Worm (Caenorhabditis elegans) whole organism, L4 larva: Measurements from ENCODE around the gene ztf-8.
A peak's percentile ranks its signal among the peaks of the same experiment; 100 is the strongest.

ENCODE experiments used
- D1046.2 ChIP-seq: fragments of 200-800 bp; sonication (Bioruptor generic); IDR thresholded peaks from 2 replicates; pipeline ENCODE4 v1.3.6; 2022; ENCODE audit warnings: missing genetic modification characterization, missing compliant biosample characterization
- R02D3.7 ChIP-seq: fragments of 150-350 bp; sonication (generic microtip); optimal IDR thresholded peaks from 3 replicates; lab custom pipeline; 2014; ENCODE audit warnings: missing biosample characterization, missing genetic modification characterization
- Y48G9A.11 ChIP-seq: fragments of 200-800 bp; sonication (Bioruptor generic); IDR thresholded peaks from 2 replicates; pipeline ENCODE4 v1.3.6; 2022; ENCODE audit warnings: missing genetic modification reagents, missing genetic modification characterization, missing compliant biosample characterization
- Y5F2A.4 ChIP-seq: fragments of 200-800 bp; sonication (Bioruptor generic); optimal IDR thresholded peaks from 2 replicates; lab custom pipeline; 2018; ENCODE audit warnings: mild to moderate bottlenecking, missing genetic modification characterization, missing compliant biosample characterization
- ZK337.2 ChIP-seq: fragments of 200-800 bp; sonication (Bioruptor generic); IDR thresholded peaks from 2 replicates; pipeline ENCODE4 v1.3.6; 2022; ENCODE audit warnings: missing genetic modification reagents, missing genetic modification characterization, missing compliant biosample characterization
- ZK546.5 ChIP-seq, 2 experiments: sonication (generic microtip); optimal IDR thresholded peaks; 2 replicates each; lab custom pipeline; 2017; ENCODE audit warnings: missing biosample characterization in 2 of 2, missing genetic modification characterization in 2 of 2
- aha-1 ChIP-seq: fragments of 150-350 bp; peaks from one replicate; lab custom pipeline; 2014; ENCODE audit warnings: missing biosample characterization, missing genetic modification characterization
- arid-1 ChIP-seq: fragments of 200-800 bp; sonication (Bioruptor generic); conservative IDR thresholded peaks from 2 replicates; pipeline ENCODE4 v1.3.6; 2022; ENCODE audit warnings: missing genetic modification reagents, missing genetic modification characterization, missing compliant biosample characterization
- attf-4 ChIP-seq: sonication (generic microtip); optimal IDR thresholded peaks from 3 replicates; lab custom pipeline; 2017; ENCODE audit warnings: missing biosample characterization, missing genetic modification characterization
- ceh-20 ChIP-seq: fragments of 200-800 bp; sonication (Bioruptor generic); IDR thresholded peaks from 2 replicates; pipeline ENCODE4 v1.3.6; 2022; ENCODE audit warnings: missing genetic modification reagents, missing genetic modification characterization, missing compliant biosample characterization
- ceh-44 ChIP-seq: fragments of 200-800 bp; sonication (Bioruptor generic); IDR thresholded peaks from 2 replicates; pipeline ENCODE4 v1.3.6; 2022; ENCODE audit warnings: missing genetic modification reagents, missing genetic modification characterization, missing compliant biosample characterization
- ceh-62 ChIP-seq: sonication (generic microtip); optimal IDR thresholded peaks from 2 replicates; lab custom pipeline; 2017; ENCODE audit warnings: missing biosample characterization, missing genetic modification characterization
- ces-1 ChIP-seq: fragments of 150-350 bp; sonication (generic microtip); optimal IDR thresholded peaks from 4 replicates; lab custom pipeline; 2014; ENCODE audit warnings: missing biosample characterization, missing genetic modification reagents, missing genetic modification characterization
- ctbp-1 ChIP-seq: fragments of 200-800 bp; sonication (Bioruptor generic); IDR thresholded peaks from 2 replicates; pipeline ENCODE4 v1.3.6; 2022; ENCODE audit warnings: missing genetic modification reagents, missing genetic modification characterization, missing compliant biosample characterization
- daf-12 ChIP-seq: fragments of 150-350 bp; optimal IDR thresholded peaks from 2 replicates; lab custom pipeline; 2014; ENCODE audit warnings: missing biosample characterization, missing genetic modification reagents, missing genetic modification characterization
- dmd-6 ChIP-seq: fragments of 200-800 bp; sonication (Bioruptor generic); IDR thresholded peaks from 2 replicates; pipeline ENCODE4 v1.3.6; 2022; ENCODE audit warnings: missing genetic modification reagents, missing genetic modification characterization, missing compliant biosample characterization
- dmd-8 ChIP-seq: fragments of 200-800 bp; sonication (Bioruptor generic); IDR thresholded peaks from 2 replicates; pipeline ENCODE4 v1.3.6; 2022; ENCODE audit warnings: missing genetic modification characterization, missing compliant biosample characterization
- dve-1 ChIP-seq: sonication (generic microtip); optimal IDR thresholded peaks from 2 replicates; lab custom pipeline; 2017; ENCODE audit warnings: antibody characterized with exemption, mild to moderate bottlenecking, missing genetic modification characterization, missing compliant biosample characterization; ENCODE audit not compliant: insufficient read depth
- egl-43 ChIP-seq: fragments of 200-800 bp; sonication (Bioruptor generic); IDR thresholded peaks from 2 replicates; pipeline ENCODE4 v1.3.6; 2022; ENCODE audit warnings: missing genetic modification reagents, missing genetic modification characterization, missing compliant biosample characterization
- hlh-11 ChIP-seq: fragments of 200-800 bp; sonication (Bioruptor generic); optimal IDR thresholded peaks from 2 replicates; lab custom pipeline; 2018; ENCODE audit warnings: mild to moderate bottlenecking, missing genetic modification characterization, missing compliant biosample characterization
- lin-1 ChIP-seq: fragments of 200-800 bp; sonication (Bioruptor generic); IDR thresholded peaks from 2 replicates; pipeline ENCODE4 v1.3.6; 2022; ENCODE audit warnings: missing genetic modification reagents, missing genetic modification characterization, missing compliant biosample characterization
- lin-13 ChIP-seq: fragments of 150-350 bp; optimal IDR thresholded peaks from 2 replicates; lab custom pipeline; 2014; ENCODE audit warnings: missing biosample characterization, missing genetic modification reagents, missing genetic modification characterization
- lin-39 ChIP-seq: fragments of 150-350 bp; optimal IDR thresholded peaks from 2 replicates; lab custom pipeline; 2014; ENCODE audit warnings: missing biosample characterization, missing genetic modification reagents, missing genetic modification characterization
- lir-3 ChIP-seq: sonication (generic microtip); optimal IDR thresholded peaks from 2 replicates; lab custom pipeline; 2016; ENCODE audit warnings: mild to moderate bottlenecking, missing genetic modification characterization, missing compliant biosample characterization
- lsy-2 ChIP-seq, 2 experiments: fragments of 150-350 bp in 1 of 2; sonication (generic microtip) in 1 of 2; optimal IDR thresholded peaks; 2 replicates each; lab custom pipeline; 2014 to 2017; ENCODE audit warnings: missing biosample characterization in 2 of 2, missing genetic modification characterization in 2 of 2
- madf-5 ChIP-seq, 2 experiments: fragments of 200-800 bp; sonication (Bioruptor generic); IDR thresholded peaks; 2 replicates each; pipeline ENCODE4 v1.3.6; 2022; ENCODE audit warnings: missing compliant biosample characterization in 2 of 2, missing genetic modification characterization in 2 of 2
- nhr-111 ChIP-seq: fragments of 200-800 bp; sonication (Bioruptor generic); optimal IDR thresholded peaks from 2 replicates; lab custom pipeline; 2018; ENCODE audit warnings: mild to moderate bottlenecking, missing genetic modification characterization, missing compliant biosample characterization
- nhr-237 ChIP-seq: sonication (generic microtip); optimal IDR thresholded peaks from 2 replicates; lab custom pipeline; 2017; ENCODE audit warnings: missing biosample characterization, missing genetic modification characterization
- nhr-25 ChIP-seq: sonication (generic microtip); optimal IDR thresholded peaks from 2 replicates; lab custom pipeline; 2017; ENCODE audit warnings: missing genetic modification characterization, mild to moderate bottlenecking, missing compliant biosample characterization, antibody characterized with exemption, moderate library complexity, borderline replicate concordance; ENCODE audit not compliant: insufficient read depth
- nhr-28 ChIP-seq: fragments of 150-350 bp; optimal IDR thresholded peaks from 2 replicates; lab custom pipeline; 2014; ENCODE audit warnings: missing biosample characterization, missing genetic modification characterization
- nhr-76 ChIP-seq: fragments of 150-350 bp; optimal IDR thresholded peaks from 2 replicates; lab custom pipeline; 2014; ENCODE audit warnings: missing biosample characterization, missing genetic modification characterization
- php-3 ChIP-seq: fragments of 200-800 bp; sonication (Bioruptor generic); IDR thresholded peaks from 2 replicates; pipeline ENCODE4 v1.3.6; 2022; ENCODE audit warnings: missing genetic modification reagents, missing genetic modification characterization, missing compliant biosample characterization
- pqm-1 ChIP-seq: sonication (generic microtip); optimal IDR thresholded peaks from 2 replicates; lab custom pipeline; 2017; ENCODE audit warnings: missing biosample characterization, missing genetic modification characterization
- sdz-12 ChIP-seq: fragments of 200-800 bp; sonication (Bioruptor generic); optimal IDR thresholded peaks from 2 replicates; lab custom pipeline; 2018; ENCODE audit warnings: mild to moderate bottlenecking, missing genetic modification characterization, missing compliant biosample characterization
- set-16 ChIP-seq: fragments of 200-800 bp; sonication (Bioruptor generic); IDR thresholded peaks from 2 replicates; pipeline ENCODE4 v1.3.6; 2022; ENCODE audit warnings: missing genetic modification reagents, missing genetic modification characterization, missing compliant biosample characterization
- snpc-1.2 ChIP-seq: fragments of 200-800 bp; sonication (Bioruptor generic); IDR thresholded peaks from 2 replicates; pipeline ENCODE4 v1.3.6; 2022; ENCODE audit warnings: missing genetic modification reagents, missing genetic modification characterization, missing compliant biosample characterization
- snpc-4 ChIP-seq: fragments of 150-350 bp; optimal IDR thresholded peaks from 2 replicates; lab custom pipeline; 2014; ENCODE audit warnings: missing biosample characterization, missing genetic modification characterization
- spr-1 ChIP-seq: sonication (generic microtip); optimal IDR thresholded peaks from 2 replicates; lab custom pipeline; 2016; ENCODE audit warnings: mild to moderate bottlenecking, missing genetic modification characterization, missing compliant biosample characterization
- spr-3 ChIP-seq: fragments of 200-800 bp; sonication (Bioruptor generic); optimal IDR thresholded peaks from 2 replicates; lab custom pipeline; 2018; ENCODE audit warnings: mild to moderate bottlenecking, missing genetic modification characterization, missing compliant biosample characterization
- tra-1 ChIP-seq: fragments of 200-800 bp; sonication (Bioruptor generic); IDR thresholded peaks from 2 replicates; pipeline ENCODE4 v1.3.6; 2022; ENCODE audit warnings: missing genetic modification reagents, missing genetic modification characterization, missing compliant biosample characterization
- unc-130 ChIP-seq: sonication (generic microtip); optimal IDR thresholded peaks from 2 replicates; lab custom pipeline; 2016; ENCODE audit warnings: missing genetic modification reagents, missing genetic modification characterization, missing compliant biosample characterization
- unc-62 ChIP-seq, 3 experiments: fragments of 150-350 bp in 1 of 3; sonication (generic microtip); optimal IDR thresholded peaks in 2 of 3; peaks in 1 of 3; 1 replicate in 1 of 3; 2 replicates in 2 of 3; lab custom pipeline; 2014 to 2017; ENCODE audit warnings: missing biosample characterization in 3 of 3, missing genetic modification characterization in 3 of 3, missing genetic modification reagents in 3 of 3, missing genotype in 1 of 3
- zfp-2 ChIP-seq: sonication (generic microtip); optimal IDR thresholded peaks from 2 replicates; lab custom pipeline; 2016; ENCODE audit warnings: mild to moderate bottlenecking, missing genetic modification characterization, missing compliant biosample characterization
- zfp-3 ChIP-seq: fragments of 200-800 bp; sonication (Bioruptor generic); conservative IDR thresholded peaks from 2 replicates; pipeline ENCODE4 v1.3.6; 2022; ENCODE audit warnings: missing genetic modification reagents, missing genetic modification characterization, missing compliant biosample characterization
- zip-11 ChIP-seq: fragments of 200-800 bp; sonication (Bioruptor generic); IDR thresholded peaks from 2 replicates; pipeline ENCODE4 v1.3.6; 2022; ENCODE audit warnings: missing genetic modification characterization, missing compliant biosample characterization
- zip-2 ChIP-seq: fragments of 150-350 bp; optimal IDR thresholded peaks from 2 replicates; lab custom pipeline; 2014; ENCODE audit warnings: missing biosample characterization, missing genetic modification characterization
- ztf-11 ChIP-seq: fragments of 150-350 bp; optimal IDR thresholded peaks from 2 replicates; lab custom pipeline; 2014; ENCODE audit warnings: missing biosample characterization, missing genetic modification characterization
- ztf-7 ChIP-seq: fragments of 150-350 bp; optimal IDR thresholded peaks from 2 replicates; lab custom pipeline; 2014; ENCODE audit warnings: missing biosample characterization, missing genetic modification characterization

ztf-8 gene

ce11 chrIII:5294867-5295266 lies 21.6 kb upstream of the ztf-8 start (continued):
- TF ChIP-seq ceh-44 (GFP tag; lab: Robert Waterston, UW) (peak; percentile 85; the same call in 1 of the 2 replicates), ceh-62 (no peak), lsy-2 (tag; optimal IDR thresholded peaks at IDR 0.05; lab: Kevin White, UChicago) (no peak), ZK546.5 (tag; optimal IDR thresholded peaks at IDR 0.05; lab: Kevin White, UChicago) (no peak), dmd-6 (GFP tag; lab: Robert Waterston, UW) (peak; percentile 59), R02D3.7 (peak; percentile 3), tra-1 (GFP tag; lab: Robert Waterston, UW) (peak; percentile 89; the same call in 1 of the 2 replicates), unc-130 (GFP tag; lab: Kevin White, UChicago) (peak; percentile 78), nhr-25 (no peak), madf-5 (GFP tag; IDR thresholded peaks at IDR 0.05; lab: Robert Waterston, UW) (peak; percentile 15 to 75; a peak in 2 of 4 replicates), Y5F2A.4 (GFP tag; lab: Kevin White, UChicago) (peak; percentile 74), zfp-2 (tag; lab: Kevin White, UChicago) (peak; percentile 35), aha-1 (tag; lab: Kevin White, UChicago) (no peak), D1046.2 (GFP tag; lab: Robert Waterston, UW) (peak; percentile 81), nhr-237 (tag; lab: Kevin White, UChicago) (no peak), nhr-76 (tag; lab: Kevin White, UChicago) (no peak), dmd-8 (GFP tag; lab: Robert Waterston, UW) (peak; percentile 97), snpc-4 (tag; lab: Kevin White, UChicago) (no peak), lin-39 (tag; lab: Kevin White, UChicago) (no peak), zip-2 (tag; lab: Kevin White, UChicago) (no peak), lin-13 (GFP tag; lab: Kevin White, UChicago) (no peak), ZK337.2 (peak; percentile 86), ztf-11 (tag; lab: Kevin White, UChicago) (no peak), snpc-1.2 (peak; percentile 46; the same call in 1 of the 2 replicates), attf-4 (tag; lab: Kevin White, UChicago) (no peak), arid-1 (GFP tag; lab: Robert Waterston, UW) (peak; percentile 90), spr-3 (peak; percentile 69), unc-62 (GFP tag; optimal IDR thresholded peaks at IDR 0.05 in 1 of 2; lab: Kevin White, UChicago) (peak in 1 of 2 experiments; percentile 27), unc-62 (tag; optimal IDR thresholded peaks at IDR 0.05; lab: Kevin White, UChicago) (no peak), sdz-12 (GFP tag; lab: Kevin White, UChicago) (peak; percentile 82), ces-1 (GFP tag; lab: Kevin White, UChicago) (no peak), zfp-3 (GFP tag; lab: Robert Waterston, UW) (peak; percentile 79), daf-12 (tag; lab: Kevin White, UChicago) (no peak), zip-11 (GFP tag; lab: Robert Waterston, UW) (peak; percentile 58; the same call in 1 of the 2 replicates)

ce11 chrIII:5294281-5294680 lies 21.0 kb upstream of the ztf-8 start:
- no peak for TF ChIP-seq dmd-6 (GFP tag; lab: Robert Waterston, UW)
- no peak for TF ChIP-seq dve-1 (tag; lab: Kevin White, UChicago)
- peak in 1 of 2 experiments; percentile 92 for TF ChIP-seq unc-62 (GFP tag; optimal IDR thresholded peaks at IDR 0.05 in 1 of 2; lab: Kevin White, UChicago)
- TF ChIP-seq unc-62 (tag; optimal IDR thresholded peaks at IDR 0.05; lab: Kevin White, UChicago): no peak
- no peak for TF ChIP-seq lir-3
- TF ChIP-seq spr-1 (tag; lab: Kevin White, UChicago): no peak
- TF ChIP-seq, all 104 proteins: peak for 1

ce11 chrIII:5291281-5291680 lies 18.0 kb upstream of the ztf-8 start:
- TF ChIP-seq lin-1 (GFP tag; lab: Robert Waterston, UW): peak; percentile 31; the same call in 1 of the 2 replicates
- no peak for TF ChIP-seq ctbp-1 (GFP tag; lab: Robert Waterston, UW)
- peak; percentile 85 for TF ChIP-seq pqm-1 (tag; lab: Kevin White, UChicago)
- TF ChIP-seq ztf-7 (tag; lab: Kevin White, UChicago): no peak
- 0 out of 2 replicates have a peak, but pooled peaks have one; percentile 33 for TF ChIP-seq php-3 (GFP tag; lab: Robert Waterston, UW)
- peak; percentile 80 for TF ChIP-seq dve-1 (tag; lab: Kevin White, UChicago)
- no peak for TF ChIP-seq nhr-237 (tag; lab: Kevin White, UChicago)
- TF ChIP-seq ceh-20: no peak
- no peak for TF ChIP-seq nhr-111
- peak; percentile 64 for TF ChIP-seq dmd-6 (GFP tag; lab: Robert Waterston, UW)
- peak; percentile 47; the same call in 1 of the 2 replicates for TF ChIP-seq tra-1 (GFP tag; lab: Robert Waterston, UW)
- TF ChIP-seq Y48G9A.11 (GFP tag; lab: Robert Waterston, UW): no peak
- TF ChIP-seq egl-43 (GFP tag; lab: Robert Waterston, UW): no peak
- no peak for TF ChIP-seq arid-1 (GFP tag; lab: Robert Waterston, UW)
- peak; percentile 64 for TF ChIP-seq hlh-11 (tag; lab: Kevin White, UChicago)
- no peak for TF ChIP-seq set-16 (GFP tag; lab: Robert Waterston, UW)
- peak; percentile 34 for TF ChIP-seq nhr-28 (tag; lab: Kevin White, UChicago)
